Fruit fly (Drosophila melanogaster): ENCODE data around the gene MtnF.

DNA sequence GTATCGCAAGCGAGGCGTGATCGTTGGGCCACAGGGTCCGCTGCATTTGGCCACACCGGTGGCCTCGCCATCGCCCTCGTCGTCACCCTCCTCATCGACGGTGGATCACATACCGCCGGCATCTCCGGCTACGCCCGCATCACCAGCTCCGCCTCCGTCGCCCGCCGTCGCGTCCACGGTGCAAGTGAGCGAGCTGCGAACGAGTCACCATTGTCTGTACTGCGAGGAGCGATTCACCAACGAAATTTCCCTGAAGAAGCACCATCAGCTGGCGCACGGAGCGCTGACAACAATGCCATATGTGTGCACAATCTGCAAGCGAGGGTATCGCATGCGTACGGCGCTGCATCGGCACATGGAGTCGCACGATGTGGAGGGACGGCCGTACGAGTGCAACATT is 14.4 kb downstream of the MtnF start:
- TF ChIP-seq fd85E (GFP tag; optimal IDR thresholded peaks at IDR 0.05) (no peak), CG1621 (tag; optimal IDR thresholded peaks at IDR 0.05) (no peak), Smox (GFP tag; optimal IDR thresholded peaks at IDR 0.05) (no peak), CG9139 (GFP tag; optimal IDR thresholded peaks at IDR 0.05) (no peak), Ets21C (GFP tag; optimal IDR thresholded peaks at IDR 0.05) (no peak), Hr39 (GFP tag; optimal IDR thresholded peaks at IDR 0.05) (no peak), CG11902 (GFP tag; optimal IDR thresholded peaks at IDR 0.05) (no peak), CG16779 (tag; optimal IDR thresholded peaks at IDR 0.05) (no peak), CG10669 (GFP tag; optimal IDR thresholded peaks at IDR 0.05) (no peak), Ets96B (tag; optimal IDR thresholded peaks at IDR 0.05) (no peak)

Data from whole organism, prepupa.